Worm (Caenorhabditis elegans) whole organism, L1 larva: ENCODE measurements around the gene col-119.

Source experiments
- fkh-10 ChIP-seq: sonication (generic microtip); optimal IDR thresholded peaks from 2 replicates; lab custom pipeline; 2017; ENCODE audit warnings: missing biosample characterization, missing genetic modification reagents, missing genetic modification characterization
- fkh-4 ChIP-seq: sonication (generic microtip); optimal IDR thresholded peaks from 2 replicates; lab custom pipeline; 2016; ENCODE audit warnings: missing compliant biosample characterization, missing genetic modification characterization, borderline replicate concordance
- mef-2 ChIP-seq: fragments of 150-350 bp; optimal IDR thresholded peaks from 2 replicates; lab custom pipeline; 2014; ENCODE audit warnings: missing biosample characterization, missing genetic modification characterization
- nhr-12 ChIP-seq: sonication (generic microtip); optimal IDR thresholded peaks from 2 replicates; lab custom pipeline; 2017; ENCODE audit warnings: missing biosample characterization, missing genetic modification characterization
- nhr-77 ChIP-seq: fragments of 150-350 bp; optimal IDR thresholded peaks from 2 replicates; lab custom pipeline; 2014; ENCODE audit warnings: missing biosample characterization, missing genetic modification characterization
- nhr-84 ChIP-seq: sonication (generic microtip); optimal IDR thresholded peaks from 2 replicates; lab custom pipeline; 2017; ENCODE audit warnings: missing biosample characterization, missing genetic modification characterization
- unc-62 ChIP-seq: fragments of 150-350 bp; optimal IDR thresholded peaks from 2 replicates; lab custom pipeline; 2014; ENCODE audit warnings: missing biosample characterization, missing genetic modification reagents, missing genetic modification characterization

- TF ChIP-seq fkh-10 (GFP tag; lab: Kevin White, UChicago) (no peak), unc-62 (GFP tag; lab: Kevin White, UChicago) (no peak), nhr-77 (no peak), nhr-12 (tag; lab: Kevin White, UChicago) (no peak), fkh-4 (tag; lab: Kevin White, UChicago) (no peak), mef-2 (tag; lab: Kevin White, UChicago) (no peak), nhr-84 (tag; lab: Kevin White, UChicago) (no peak)
Observed at ce11 chrIV:8956189-8956588, 23.4 kb downstream of the col-119 start, which contains the start of gene tpra-1.
